Worm (Caenorhabditis elegans): ENCODE data around the gene C18D11.1.

DNA sequence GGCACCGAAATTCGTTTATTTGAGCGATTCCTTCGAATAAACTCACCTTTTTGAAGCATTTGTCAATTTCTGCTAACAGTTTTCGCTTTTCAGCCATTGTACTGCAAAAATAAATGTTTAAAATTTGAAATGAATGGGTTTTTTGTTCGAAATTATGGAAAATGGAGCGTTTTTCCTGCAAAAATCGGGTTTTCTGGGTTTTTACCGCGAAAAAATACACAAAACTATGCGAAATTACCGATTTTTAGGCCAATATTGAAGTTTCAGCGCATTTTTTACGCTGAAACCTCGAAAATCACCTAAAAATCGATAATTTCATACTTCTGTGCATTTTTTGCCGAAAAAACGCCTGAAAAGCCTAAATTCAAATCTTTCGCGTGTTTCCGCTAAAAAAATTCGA, 30.0 kb downstream of the C18D11.1 start, which contains the start of gene ntl-3:
- no peak for TF ChIP-seq elt-4 (tag; optimal IDR thresholded peaks at IDR 0.05)
- no peak for TF ChIP-seq npax-4 (tag; optimal IDR thresholded peaks at IDR 0.05)
- no peak for TF ChIP-seq ceh-19 (GFP tag; optimal IDR thresholded peaks at IDR 0.05)
